Fruit fly (Drosophila melanogaster) whole organism, prepupa: Measurements from ENCODE around the gene CG42781.
A peak's percentile ranks its signal among the peaks of the same experiment; 100 is the strongest.

Experiments
- Blimp-1 ChIP-seq: fragments of 200-800 bp; sonication (Bioruptor generic); optimal IDR thresholded peaks from 3 replicates; lab custom pipeline; 2017; ENCODE audit warnings: missing biosample characterization, missing genetic modification characterization, mild to moderate bottlenecking, moderate library complexity, missing genetic modification reagents
- CG10631 ChIP-seq: fragments of 200-800 bp; sonication (Bioruptor generic); optimal IDR thresholded peaks from 2 replicates; lab custom pipeline; 2016; ENCODE audit warnings: missing biosample characterization, missing genetic modification characterization
- CG11294 ChIP-seq: fragments of 200-800 bp; sonication (Bioruptor generic); IDR thresholded peaks from 2 replicates; pipeline ENCODE4 v1.3.6; 2022; ENCODE audit warnings: missing biosample characterization, missing genetic modification characterization
- CG11902 ChIP-seq: fragments of 200-800 bp; sonication (Bioruptor generic); optimal IDR thresholded peaks from 3 replicates; lab custom pipeline; 2016; ENCODE audit warnings: missing biosample characterization, missing genetic modification characterization
- CG15336 ChIP-seq: fragments of 200-800 bp; sonication (Bioruptor generic); IDR thresholded peaks from 2 replicates; pipeline ENCODE4 v1.3.6; 2022; ENCODE audit warnings: missing biosample characterization, missing genetic modification characterization
- CG1621 ChIP-seq: fragments of 200-800 bp; sonication (Bioruptor generic); optimal IDR thresholded peaks from 3 replicates; lab custom pipeline; 2018; ENCODE audit warnings: missing biosample characterization, mild to moderate bottlenecking, missing genetic modification characterization
- CG3032 ChIP-seq: fragments of 200-800 bp; optimal IDR thresholded peaks from 2 replicates; lab custom pipeline; 2019; ENCODE audit warnings: missing biosample characterization, mild to moderate bottlenecking, missing genetic modification characterization, moderate library complexity
- CG31627 ChIP-seq: fragments of 200-800 bp; sonication (Bioruptor generic); optimal IDR thresholded peaks from 3 replicates; lab custom pipeline; 2016; ENCODE audit warnings: missing biosample characterization, missing genetic modification characterization
- CG34406 ChIP-seq: fragments of 200-800 bp; sonication (Bioruptor generic); optimal IDR thresholded peaks from 3 replicates; lab custom pipeline; 2016; ENCODE audit warnings: missing biosample characterization, missing genetic modification characterization
- CG3919 ChIP-seq: fragments of 200-800 bp; sonication (Bioruptor generic); optimal IDR thresholded peaks from 3 replicates; lab custom pipeline; 2016; ENCODE audit warnings: missing biosample characterization, missing genetic modification characterization
- CG6163 ChIP-seq: fragments of 200-800 bp; sonication (Bioruptor generic); IDR thresholded peaks from 3 replicates; pipeline ENCODE4 v1.3.6; 2022; ENCODE audit warnings: missing biosample characterization, missing genetic modification characterization
- CG6276 ChIP-seq: fragments of 200-800 bp; sonication (Bioruptor generic); optimal IDR thresholded peaks from 2 replicates; lab custom pipeline; 2017; ENCODE audit warnings: missing biosample characterization, mild to moderate bottlenecking, missing genetic modification characterization
- CG6808 ChIP-seq: fragments of 200-800 bp; sonication (Bioruptor generic); optimal IDR thresholded peaks from 3 replicates; lab custom pipeline; 2017; ENCODE audit warnings: missing biosample characterization, missing genetic modification characterization, mild to moderate bottlenecking, moderate library complexity, missing genetic modification reagents
- CG7368 ChIP-seq: fragments of 200-800 bp; sonication (Bioruptor generic); optimal IDR thresholded peaks from 3 replicates; lab custom pipeline; 2016; ENCODE audit warnings: missing biosample characterization, missing genetic modification characterization
- CG8319 ChIP-seq: fragments of 200-800 bp; sonication (Bioruptor generic); optimal IDR thresholded peaks from 3 replicates; lab custom pipeline; 2016; ENCODE audit warnings: missing biosample characterization, missing genetic modification characterization
- CG9139 ChIP-seq: fragments of 200-800 bp; sonication (Bioruptor generic); optimal IDR thresholded peaks from 3 replicates; lab custom pipeline; 2017; ENCODE audit warnings: missing biosample characterization, mild to moderate bottlenecking, missing genetic modification characterization
- Eip78C ChIP-seq: fragments of 200-800 bp; sonication (Bioruptor generic); peaks from one replicate; lab custom pipeline; 2016; ENCODE audit warnings: missing biosample characterization, missing genetic modification characterization
- Eip93F ChIP-seq: fragments of 200-800 bp; sonication (Bioruptor generic); optimal IDR thresholded peaks from 2 replicates; lab custom pipeline; 2016; ENCODE audit warnings: missing biosample characterization, mild to moderate bottlenecking, missing genetic modification characterization
- Ets21C ChIP-seq: fragments of 200-800 bp; sonication (Bioruptor generic); optimal IDR thresholded peaks from 3 replicates; lab custom pipeline; 2016; ENCODE audit warnings: missing biosample characterization, missing genetic modification characterization
- Gug ChIP-seq: fragments of 200-800 bp; sonication (Bioruptor generic); IDR thresholded peaks from 2 replicates; pipeline ENCODE4 v1.3.6; 2022; ENCODE audit warnings: missing biosample characterization, missing genetic modification characterization
- Hr38 ChIP-seq: sonication (Bioruptor generic); optimal IDR thresholded peaks from 2 replicates; lab custom pipeline; 2016; ENCODE audit warnings: missing biosample characterization, missing genetic modification characterization
- Lpt ChIP-seq: fragments of 200-800 bp; sonication (Bioruptor generic); optimal IDR thresholded peaks from 3 replicates; lab custom pipeline; 2016; ENCODE audit warnings: missing biosample characterization, missing genetic modification characterization
- Met ChIP-seq: fragments of 200-800 bp; sonication (Bioruptor generic); optimal IDR thresholded peaks from 3 replicates; lab custom pipeline; 2016; ENCODE audit warnings: missing biosample characterization, missing genetic modification characterization
- Sox102F ChIP-seq: fragments of 200-800 bp; sonication (Bioruptor generic); optimal IDR thresholded peaks from 2 replicates; lab custom pipeline; 2016; ENCODE audit warnings: missing biosample characterization, mild to moderate bottlenecking, missing genetic modification characterization
- Sox14 ChIP-seq: fragments of 200-800 bp; sonication (Bioruptor generic); optimal IDR thresholded peaks from 3 replicates; lab custom pipeline; 2016; ENCODE audit warnings: missing biosample characterization, missing genetic modification characterization
- dsx ChIP-seq: fragments of 200-800 bp; optimal IDR thresholded peaks from 3 replicates; lab custom pipeline; 2019; ENCODE audit warnings: missing biosample characterization, mild to moderate bottlenecking, missing genetic modification characterization, moderate library complexity; ENCODE audit not compliant: poor library complexity, severe bottlenecking
- esn ChIP-seq: fragments of 200-800 bp; sonication (Bioruptor generic); optimal IDR thresholded peaks from 2 replicates; lab custom pipeline; 2016; ENCODE audit warnings: missing biosample characterization, mild to moderate bottlenecking, missing genetic modification characterization, moderate library complexity
- fd59A ChIP-seq: fragments of 200-800 bp; sonication (Bioruptor generic); optimal IDR thresholded peaks from 2 replicates; lab custom pipeline; 2017; ENCODE audit warnings: missing biosample characterization, mild to moderate bottlenecking, missing genetic modification characterization, missing genetic modification reagents
- fkh ChIP-seq: fragments of 200-800 bp; sonication (Bioruptor generic); optimal IDR thresholded peaks from 3 replicates; lab custom pipeline; 2017; ENCODE audit warnings: missing biosample characterization, mild to moderate bottlenecking, missing genetic modification characterization, moderate library complexity
- net ChIP-seq: fragments of 200-800 bp; sonication (Bioruptor generic); optimal IDR thresholded peaks from 3 replicates; lab custom pipeline; 2016; ENCODE audit warnings: missing biosample characterization, missing genetic modification characterization
- ss ChIP-seq, 2 experiments: fragments of 200-800 bp; sonication (Bioruptor generic); optimal IDR thresholded peaks; 2 replicates in 1 of 2; 3 replicates in 1 of 2; lab custom pipeline; 2017 to 2018; ENCODE audit warnings: mild to moderate bottlenecking in 2 of 2, missing biosample characterization in 2 of 2, missing genetic modification characterization in 2 of 2, moderate library complexity in 1 of 2
- svp ChIP-seq: fragments of 200-800 bp; sonication (Bioruptor generic); peaks from one replicate; lab custom pipeline; 2016; ENCODE audit warnings: missing biosample characterization, missing genetic modification characterization
- topi ChIP-seq: fragments of 200-800 bp; sonication (Bioruptor generic); optimal IDR thresholded peaks from 3 replicates; lab custom pipeline; 2016; ENCODE audit warnings: missing biosample characterization, missing genetic modification characterization

Gene CG42781

DNA sequence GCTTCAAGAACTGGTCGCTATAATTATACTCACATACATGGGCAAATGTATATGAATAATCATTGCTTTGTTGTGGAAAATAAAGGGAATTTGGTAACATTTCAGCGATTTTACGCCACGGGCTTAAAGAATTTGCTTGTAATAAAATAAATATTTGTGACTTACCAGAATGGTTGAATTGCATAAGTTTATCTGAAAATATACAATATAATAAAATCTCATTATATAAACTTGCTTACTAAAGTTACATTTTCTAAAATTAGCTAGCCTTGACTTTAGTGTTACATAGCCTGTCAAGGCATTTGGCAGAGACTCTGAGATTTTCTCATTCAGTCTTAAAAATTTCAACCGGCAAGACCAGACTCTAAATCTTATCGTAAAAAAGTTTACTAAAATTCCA is 24.3 kb downstream of the CG42781 start, which contains the start of gene CG1999:
Gene CG1999 (plus strand): TSS at position 301 of the 400 bp plus-strand sequence.
- TF ChIP-seq CG10631 (GFP tag; lab: Kevin White, UChicago): no peak
- no peak for TF ChIP-seq Eip93F
- no peak for TF ChIP-seq Lpt (GFP tag; lab: Kevin White, UChicago)
- no peak for TF ChIP-seq ss (GFP tag; optimal IDR thresholded peaks at IDR 0.05; lab: Kevin White, UChicago)
- no peak for TF ChIP-seq CG15336 (GFP tag; lab: Robert Waterston, UW)
- TF ChIP-seq Sox14 (GFP tag; lab: Kevin White, UChicago): no peak
- no peak for TF ChIP-seq CG6163 (GFP tag; lab: Robert Waterston, UW)

- TF ChIP-seq CG11294 (GFP tag; lab: Robert Waterston, UW): no peak
- TF ChIP-seq CG9139 (GFP tag; lab: Kevin White, UChicago): no peak
Observed at dm6 chrX:7349963-7350362, 32.8 kb downstream of the CG42781 start.

dm6 chrX:7347406-7347805 is 35.4 kb downstream of the CG42781 start, which contains the start of gene CG15034:
CG15034 (minus strand) TSS chrX:7347506.
- TF ChIP-seq CG3919 (GFP tag; lab: Kevin White, UChicago) (no peak), CG6808 (no peak), Sox102F (GFP tag; lab: Kevin White, UChicago) (no peak), CG8319 (GFP tag; lab: Kevin White, UChicago) (no peak), topi (GFP tag; lab: Kevin White, UChicago) (no peak), Blimp-1 (GFP tag; lab: Kevin White, UChicago) (no peak), CG9139 (GFP tag; lab: Kevin White, UChicago) (no peak), Hr38 (no peak), net (GFP tag; lab: Kevin White, UChicago) (no peak), Met (GFP tag; lab: Kevin White, UChicago) (no peak), CG7368 (GFP tag; lab: Kevin White, UChicago) (no peak), CG1621 (tag; lab: Kevin White, UChicago) (no peak), CG31627 (no peak), dsx (GFP tag; lab: Kevin White, UChicago) (no peak), Gug (GFP tag; lab: Robert Waterston, UW) (no peak), CG11902 (GFP tag; lab: Kevin White, UChicago) (no peak)

- no peak for TF ChIP-seq net (GFP tag; lab: Kevin White, UChicago)
- peak; percentile 3 for TF ChIP-seq Eip78C
Observed at dm6 chrX:7342998-7343397, 39.8 kb downstream of the CG42781 start.

dm6 chrX:7340667-7341066 is 42.1 kb downstream of the CG42781 start:
- TF ChIP-seq Ets21C (no peak), svp (no peak), dsx (GFP tag; lab: Kevin White, UChicago) (peak; percentile 79)
- TF ChIP-seq, all 60 proteins: peak for 1

DNA sequence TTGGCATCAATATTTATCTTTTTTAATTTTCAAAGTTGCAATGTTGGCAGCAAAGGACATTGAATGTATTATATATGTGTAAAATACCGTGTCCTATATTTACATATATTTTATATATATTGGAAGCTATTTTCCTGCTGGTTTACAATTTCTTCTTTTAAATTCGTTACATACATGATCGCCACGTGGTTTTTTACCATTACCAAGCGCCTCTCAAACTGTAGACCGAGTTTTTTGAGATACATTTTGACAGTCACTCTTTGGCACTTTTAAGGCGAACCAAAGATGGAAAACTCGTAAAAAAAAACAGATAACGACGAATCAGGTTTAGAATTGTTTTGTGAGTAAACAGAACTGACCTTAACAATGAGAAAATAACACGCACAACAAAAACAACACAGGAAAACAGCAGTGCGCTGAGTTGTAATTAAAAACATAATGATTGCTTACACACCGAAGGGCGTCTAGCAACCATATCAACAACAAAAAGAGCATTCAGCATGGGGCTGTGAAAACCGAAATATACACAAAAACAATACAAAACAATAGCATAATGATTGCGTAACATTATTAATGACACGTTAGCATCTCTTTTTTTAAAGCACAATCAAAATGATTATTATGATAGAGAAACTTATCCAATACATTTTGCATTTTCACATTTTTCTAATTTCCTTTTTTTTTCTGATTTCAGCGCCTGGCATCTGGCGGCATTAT is 43.0 kb downstream of the CG42781 start:
- TF ChIP-seq fkh (GFP tag; lab: Kevin White, UChicago) (peak; percentile 42), CG3032 (tag; lab: Kevin White, UChicago) (no peak), fd59A (GFP tag; lab: Kevin White, UChicago) (no peak), Eip93F (no peak), esn (GFP tag; lab: Kevin White, UChicago) (no peak), topi (GFP tag; lab: Kevin White, UChicago) (no peak), CG34406 (GFP tag; lab: Kevin White, UChicago) (no peak), CG6163 (GFP tag; lab: Robert Waterston, UW) (no peak), Eip78C (peak; percentile 32), CG6276 (GFP tag; lab: Kevin White, UChicago) (no peak)
